Worm (Caenorhabditis elegans): ENCODE measurements around the gene cdr-3.

ce11 chrV:12377256-12377655 is 39.9 kb downstream of the cdr-3 start, which contains the start of gene K01D12.1:
- no peak for TF ChIP-seq T22C8.4 (GFP tag; IDR thresholded peaks at IDR 0.05)
- no peak for TF ChIP-seq flt-1 (GFP tag; IDR thresholded peaks at IDR 0.05)
- no peak for TF ChIP-seq ref-1 (GFP tag; conservative IDR thresholded peaks at IDR 0.05)
